Worm (Caenorhabditis elegans) whole organism, L1 larva: ENCODE measurements around the gene Y73B6BL.37.

ENCODE experiments used
- C16A3.4 ChIP-seq: fragments of 150-350 bp; optimal IDR thresholded peaks from 2 replicates; lab custom pipeline; 2014; ENCODE audit warnings: missing biosample characterization, missing genetic modification characterization
- C34B4.2 ChIP-seq: sonication (generic microtip); optimal IDR thresholded peaks from 2 replicates; lab custom pipeline; 2017; ENCODE audit warnings: mild to moderate bottlenecking, missing genetic modification characterization, missing compliant biosample characterization
- Y116A8C.19 ChIP-seq: sonication (generic microtip); optimal IDR thresholded peaks from 2 replicates; lab custom pipeline; 2016; ENCODE audit warnings: missing compliant biosample characterization, missing genetic modification characterization, borderline replicate concordance
- alr-1 ChIP-seq: fragments of 200-800 bp; sonication (Bioruptor generic); optimal IDR thresholded peaks from 2 replicates; lab custom pipeline; 2018; ENCODE audit warnings: borderline replicate concordance, mild to moderate bottlenecking, missing genetic modification characterization, missing compliant biosample characterization
- ceh-8 ChIP-seq: fragments of 200-800 bp; sonication (Bioruptor generic); optimal IDR thresholded peaks from 2 replicates; lab custom pipeline; 2018; ENCODE audit warnings: mild to moderate bottlenecking, missing genetic modification characterization, moderate library complexity, missing compliant biosample characterization
- ceh-82 ChIP-seq, 3 experiments: fragments of 150-350 bp in 1 of 3; sonication (generic microtip) in 2 of 3; optimal IDR thresholded peaks; 2 replicates each; lab custom pipeline; 2014 to 2017; ENCODE audit warnings: missing biosample characterization in 3 of 3, missing genetic modification characterization in 3 of 3
- ceh-88 ChIP-seq: fragments of 200-800 bp; sonication (Bioruptor generic); IDR thresholded peaks from 2 replicates; pipeline ENCODE4 v1.3.6; 2022; ENCODE audit warnings: missing genetic modification characterization, missing compliant biosample characterization
- ceh-90 ChIP-seq: sonication (generic microtip); optimal IDR thresholded peaks from 2 replicates; lab custom pipeline; 2016; ENCODE audit warnings: missing genetic modification characterization, missing compliant biosample characterization
- ces-1 ChIP-seq: fragments of 150-350 bp; optimal IDR thresholded peaks from 2 replicates; lab custom pipeline; 2014; ENCODE audit warnings: missing biosample characterization, missing genetic modification reagents, missing genetic modification characterization
- dpl-1 ChIP-seq, 3 experiments: fragments of 150-350 bp in 2 of 3; sonication (generic microtip) in 1 of 3; optimal IDR thresholded peaks; 2 replicates each; lab custom pipeline; 2014 to 2017; ENCODE audit warnings: missing biosample characterization in 3 of 3, missing genetic modification characterization in 3 of 3, missing genetic modification reagents in 3 of 3
- dsc-1 ChIP-seq: sonication (generic microtip); optimal IDR thresholded peaks from 2 replicates; lab custom pipeline; 2016; ENCODE audit warnings: mild to moderate bottlenecking, missing genetic modification characterization, missing compliant biosample characterization
- efl-3 ChIP-seq: fragments of 200-800 bp; sonication (Bioruptor generic); optimal IDR thresholded peaks from 2 replicates; lab custom pipeline; 2018; ENCODE audit warnings: mild to moderate bottlenecking, missing genetic modification characterization, missing compliant biosample characterization
- egl-13 ChIP-seq: sonication (generic microtip); optimal IDR thresholded peaks from 2 replicates; lab custom pipeline; 2016; ENCODE audit warnings: missing genotype, missing genetic modification reagents, missing genetic modification characterization, missing compliant biosample characterization
- egl-27 ChIP-seq, 2 experiments: fragments of 150-350 bp in 1 of 2; sonication (generic microtip); optimal IDR thresholded peaks; 3 replicates each; lab custom pipeline; 2017 to 2018; ENCODE audit warnings: missing biosample characterization in 2 of 2, missing genetic modification characterization in 2 of 2, missing genetic modification reagents in 2 of 2
- elt-3 ChIP-seq, 6 experiments: fragments of 150-350 bp in 1 of 6; sonication (generic microtip); optimal IDR thresholded peaks; 2 replicates each; lab custom pipeline; 2017 to 2018; ENCODE audit warnings: missing biosample characterization in 6 of 6, missing genetic modification characterization in 6 of 6, inconsistent platforms in 1 of 6
- fkh-8 ChIP-seq: sonication (generic microtip); optimal IDR thresholded peaks from 2 replicates; lab custom pipeline; 2016; ENCODE audit warnings: mild to moderate bottlenecking, missing genetic modification characterization, missing compliant biosample characterization
- fos-1 ChIP-seq: fragments of 150-350 bp; optimal IDR thresholded peaks from 2 replicates; lab custom pipeline; 2014; ENCODE audit warnings: missing biosample characterization, missing genetic modification characterization
- grh-1 ChIP-seq: fragments of 200-800 bp; sonication (Bioruptor generic); IDR thresholded peaks from 2 replicates; pipeline ENCODE4 v1.3.6; 2022; ENCODE audit warnings: missing genetic modification reagents, missing genetic modification characterization, missing compliant biosample characterization
- hlh-17 ChIP-seq: fragments of 200-800 bp; sonication (Bioruptor generic); optimal IDR thresholded peaks from 2 replicates; lab custom pipeline; 2018; ENCODE audit warnings: missing genetic modification characterization, mild to moderate bottlenecking, missing compliant biosample characterization, moderate library complexity, borderline replicate concordance
- hlh-4 ChIP-seq: sonication (generic microtip); optimal IDR thresholded peaks from 2 replicates; lab custom pipeline; 2016; ENCODE audit warnings: mild to moderate bottlenecking, missing genetic modification characterization, missing compliant biosample characterization
- hpl-2 ChIP-seq: fragments of 150-350 bp; optimal IDR thresholded peaks from 2 replicates; lab custom pipeline; 2014; ENCODE audit warnings: missing biosample characterization, missing genetic modification reagents, missing genetic modification characterization
- irx-1 ChIP-seq: sonication (generic microtip); optimal IDR thresholded peaks from 2 replicates; lab custom pipeline; 2016; ENCODE audit warnings: missing genetic modification characterization, missing compliant biosample characterization
- jun-1 ChIP-seq: fragments of 150-350 bp; optimal IDR thresholded peaks from 2 replicates; lab custom pipeline; 2014; ENCODE audit warnings: missing biosample characterization, missing genetic modification reagents, missing genetic modification characterization
- lin-14 ChIP-seq: fragments of 200-800 bp; sonication (Bioruptor generic); optimal IDR thresholded peaks from 2 replicates; lab custom pipeline; 2018; ENCODE audit warnings: mild to moderate bottlenecking, missing genetic modification characterization, moderate library complexity, missing compliant biosample characterization
- lin-15B ChIP-seq: fragments of 150-350 bp; sonication (generic microtip); optimal IDR thresholded peaks from 3 replicates; lab custom pipeline; 2014; ENCODE audit warnings: missing biosample characterization, missing genetic modification characterization
- lin-35 ChIP-seq, 2 experiments: fragments of 150-350 bp; optimal IDR thresholded peaks; 2 replicates each; lab custom pipeline; 2014; ENCODE audit warnings: missing biosample characterization in 2 of 2, missing genetic modification characterization in 2 of 2, missing genetic modification reagents in 2 of 2
- lir-3 ChIP-seq: sonication (generic microtip); optimal IDR thresholded peaks from 2 replicates; lab custom pipeline; 2016; ENCODE audit warnings: mild to moderate bottlenecking, missing genetic modification characterization, moderate library complexity, missing compliant biosample characterization; ENCODE audit not compliant: poor library complexity
- lsy-2 ChIP-seq, 2 experiments: fragments of 150-350 bp; optimal IDR thresholded peaks; 2 replicates each; lab custom pipeline; 2014; ENCODE audit warnings: missing biosample characterization in 2 of 2, missing genetic modification characterization in 2 of 2
- mab-9 ChIP-seq: fragments of 200-800 bp; sonication (Bioruptor generic); IDR thresholded peaks from 2 replicates; pipeline ENCODE4 v1.3.6; 2022; ENCODE audit warnings: missing genetic modification reagents, missing genetic modification characterization, missing compliant biosample characterization
- mep-1 ChIP-seq: fragments of 150-350 bp; optimal IDR thresholded peaks from 2 replicates; lab custom pipeline; 2014; ENCODE audit warnings: missing biosample characterization, missing genetic modification characterization
- nhr-20 ChIP-seq: sonication (generic microtip); optimal IDR thresholded peaks from 2 replicates; lab custom pipeline; 2016; ENCODE audit warnings: mild to moderate bottlenecking, missing genetic modification characterization, missing compliant biosample characterization
- nhr-71 ChIP-seq: sonication (generic microtip); optimal IDR thresholded peaks from 2 replicates; lab custom pipeline; 2016; ENCODE audit warnings: mild to moderate bottlenecking, missing genetic modification characterization, moderate library complexity, missing compliant biosample characterization
- nhr-76 ChIP-seq: sonication (generic microtip); optimal IDR thresholded peaks from 2 replicates; lab custom pipeline; 2017; ENCODE audit warnings: missing biosample characterization, missing genetic modification characterization
- nhr-84 ChIP-seq: sonication (generic microtip); optimal IDR thresholded peaks from 2 replicates; lab custom pipeline; 2017; ENCODE audit warnings: missing biosample characterization, missing genetic modification characterization
- pag-3 ChIP-seq: sonication (generic microtip); optimal IDR thresholded peaks from 2 replicates; lab custom pipeline; 2017; ENCODE audit warnings: missing genetic modification characterization, mild to moderate bottlenecking, missing compliant biosample characterization, antibody characterized with exemption, borderline replicate concordance; ENCODE audit not compliant: insufficient read depth
- pax-3 ChIP-seq: fragments of 200-800 bp; sonication (Bioruptor generic); optimal IDR thresholded peaks from 2 replicates; lab custom pipeline; 2018; ENCODE audit warnings: mild to moderate bottlenecking, missing genetic modification characterization, moderate library complexity, missing compliant biosample characterization
- skn-1 ChIP-seq: fragments of 150-350 bp; optimal IDR thresholded peaks from 2 replicates; lab custom pipeline; 2014; ENCODE audit warnings: missing biosample characterization, missing genetic modification characterization
- snpc-4 ChIP-seq: fragments of 150-350 bp; optimal IDR thresholded peaks from 2 replicates; lab custom pipeline; 2014; ENCODE audit warnings: missing biosample characterization, missing genetic modification characterization
- sptf-1 ChIP-seq: fragments of 150-350 bp; optimal IDR thresholded peaks from 2 replicates; lab custom pipeline; 2014; ENCODE audit warnings: missing biosample characterization, missing genetic modification characterization
- sup-37 ChIP-seq: fragments of 200-800 bp; sonication (Bioruptor generic); optimal IDR thresholded peaks from 2 replicates; lab custom pipeline; 2018; ENCODE audit warnings: mild to moderate bottlenecking, missing genetic modification characterization, missing compliant biosample characterization
- tbx-2 ChIP-seq: sonication (generic microtip); optimal IDR thresholded peaks from 2 replicates; lab custom pipeline; 2016; ENCODE audit warnings: missing genetic modification characterization, missing compliant biosample characterization
- unc-130 ChIP-seq: fragments of 150-350 bp; optimal IDR thresholded peaks from 2 replicates; lab custom pipeline; 2017; ENCODE audit warnings: missing biosample characterization, missing genetic modification characterization, inconsistent platforms
- unc-62 ChIP-seq: fragments of 150-350 bp; optimal IDR thresholded peaks from 2 replicates; lab custom pipeline; 2014; ENCODE audit warnings: missing biosample characterization, missing genetic modification reagents, missing genetic modification characterization
- unc-86 ChIP-seq: sonication (generic microtip); optimal IDR thresholded peaks from 2 replicates; lab custom pipeline; 2016; ENCODE audit warnings: missing genetic modification characterization, missing compliant biosample characterization
- vab-15 ChIP-seq: sonication (generic microtip); optimal IDR thresholded peaks from 2 replicates; lab custom pipeline; 2017; ENCODE audit warnings: missing genotype, mild to moderate bottlenecking, missing genetic modification characterization, missing compliant biosample characterization
- xbp-1 ChIP-seq: sonication (generic microtip); optimal IDR thresholded peaks from 2 replicates; lab custom pipeline; 2016; ENCODE audit warnings: missing genetic modification characterization, missing compliant biosample characterization
- zag-1 ChIP-seq: fragments of 150-350 bp; optimal IDR thresholded peaks from 2 replicates; lab custom pipeline; 2014; ENCODE audit warnings: missing biosample characterization, missing genetic modification characterization
- zip-4 ChIP-seq: fragments of 200-800 bp; sonication (Bioruptor generic); optimal IDR thresholded peaks from 2 replicates; lab custom pipeline; 2018; ENCODE audit warnings: mild to moderate bottlenecking, missing genetic modification characterization, moderate library complexity, missing compliant biosample characterization
- ztf-4 ChIP-seq: fragments of 150-350 bp; optimal IDR thresholded peaks from 2 replicates; lab custom pipeline; 2014; ENCODE audit warnings: missing biosample characterization, missing genetic modification characterization

Gene Y73B6BL.37

DNA sequence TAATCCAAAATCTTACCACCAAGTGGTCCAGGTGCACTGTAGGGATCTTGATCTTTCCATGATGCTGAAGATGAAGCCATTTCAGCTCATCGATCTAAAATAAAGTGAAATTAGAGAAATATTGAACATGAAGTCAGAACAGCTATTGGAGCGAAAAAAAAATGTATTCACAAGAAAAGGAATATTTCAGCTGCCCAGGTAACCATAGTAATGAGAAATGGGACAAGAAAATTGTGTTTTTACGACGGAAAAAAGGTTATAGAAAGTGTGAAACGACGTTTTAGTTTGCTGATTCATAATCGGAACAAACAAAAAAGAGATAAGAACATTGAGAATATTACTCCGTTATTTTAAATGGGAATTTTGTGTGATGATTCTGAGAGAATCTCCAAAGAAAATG is 14.0 kb upstream of the Y73B6BL.37 start, which contains the start of gene Y73B6BL.27:
Y73B6BL.27 (minus strand) TSS at position 101 of the 400 bp plus-strand sequence.
- TF ChIP-seq sptf-1: no peak
- TF ChIP-seq nhr-84 (tag; lab: Kevin White, UChicago): no peak
- TF ChIP-seq ces-1: no peak
- TF ChIP-seq tbx-2 (tag; lab: Kevin White, UChicago): no peak
- TF ChIP-seq nhr-20 (tag; lab: Kevin White, UChicago): no peak
- TF ChIP-seq ztf-4: no peak
- TF ChIP-seq ceh-82 (tag; optimal IDR thresholded peaks at IDR 0.05; lab: Kevin White, UChicago): no peak
- no peak for TF ChIP-seq hlh-17 (GFP tag; lab: Kevin White, UChicago)
- TF ChIP-seq unc-86 (tag; lab: Kevin White, UChicago): no peak
- TF ChIP-seq efl-3: no peak
- TF ChIP-seq lin-15B (tag; lab: Kevin White, UChicago): no peak
- TF ChIP-seq C16A3.4 (tag; lab: Kevin White, UChicago): no peak
- TF ChIP-seq lsy-2 (tag; optimal IDR thresholded peaks at IDR 0.05; lab: Kevin White, UChicago): no peak
- TF ChIP-seq vab-15 (tag; lab: Kevin White, UChicago): no peak

DNA sequence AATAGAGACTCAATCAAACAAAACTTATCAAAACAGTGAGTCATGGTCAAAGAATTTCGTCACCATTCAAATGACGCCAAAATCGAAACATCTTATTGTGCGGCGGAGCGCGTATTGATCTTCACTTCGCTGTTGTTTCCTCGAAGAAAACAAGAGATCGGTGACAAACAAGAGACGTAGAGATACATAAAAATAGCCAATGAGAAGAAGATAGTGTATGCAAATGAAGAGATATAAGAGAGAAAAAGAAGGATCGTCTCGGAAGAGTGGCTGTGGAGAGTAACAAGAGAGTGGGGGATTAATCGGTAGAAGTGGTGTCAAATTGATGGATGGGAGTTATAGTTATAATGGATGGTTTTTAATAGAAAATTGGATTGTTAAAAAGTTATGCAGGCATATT is 12.4 kb upstream of the Y73B6BL.37 start:
- TF ChIP-seq ceh-82 (tag; optimal IDR thresholded peaks at IDR 0.05; lab: Kevin White, UChicago) (peak in 2 of 3 experiments; percentile 31 to 43), skn-1 (peak; percentile 22), ceh-8 (GFP tag; lab: Kevin White, UChicago) (no peak), fos-1 (tag; lab: Kevin White, UChicago) (peak; percentile 42), mep-1 (tag; lab: Kevin White, UChicago) (peak; percentile 85), lin-35 (GFP tag; optimal IDR thresholded peaks at IDR 0.05; lab: Kevin White, UChicago) (peak; percentile 21 to 52), sptf-1 (no peak), lin-15B (tag; lab: Kevin White, UChicago) (peak; percentile 45), fkh-8 (tag; lab: Kevin White, UChicago) (peak; percentile 3), lsy-2 (tag; optimal IDR thresholded peaks at IDR 0.05; lab: Kevin White, UChicago) (peak; percentile 54 to 76), ceh-88 (GFP tag; lab: Robert Waterston, UW) (no peak), sup-37 (GFP tag; lab: Kevin White, UChicago) (no peak), pax-3 (tag; lab: Kevin White, UChicago) (no peak), dpl-1 (GFP tag; optimal IDR thresholded peaks at IDR 0.05; lab: Kevin White, UChicago) (peak; percentile 22 to 50 (median 27)), zag-1 (tag; lab: Kevin White, UChicago) (no peak), unc-130 (tag; lab: Kevin White, UChicago) (no peak), elt-3 (tag; optimal IDR thresholded peaks at IDR 0.05; lab: Kevin White, UChicago) (no peak), irx-1 (tag; lab: Kevin White, UChicago) (peak; percentile 47), vab-15 (tag; lab: Kevin White, UChicago) (no peak), mab-9 (GFP tag; lab: Robert Waterston, UW) (no peak), snpc-4 (peak; percentile 30), xbp-1 (tag; lab: Kevin White, UChicago) (peak; percentile 2), pag-3 (tag; lab: Kevin White, UChicago) (no peak), hpl-2 (GFP tag; lab: Kevin White, UChicago) (no peak), lin-14 (peak; percentile 88), Y116A8C.19 (tag; lab: Kevin White, UChicago) (no peak), lir-3 (tag; lab: Kevin White, UChicago) (peak; percentile 32), ceh-90 (tag; lab: Kevin White, UChicago) (no peak), egl-13 (no peak), nhr-20 (tag; lab: Kevin White, UChicago) (peak; percentile 43), egl-27 (tag; optimal IDR thresholded peaks at IDR 0.05; lab: Kevin White, UChicago) (no peak), unc-62 (no peak), efl-3 (no peak), grh-1 (GFP tag; lab: Robert Waterston, UW) (no peak), nhr-71 (tag; lab: Kevin White, UChicago) (peak; percentile 63), nhr-76 (no peak), alr-1 (tag; lab: Kevin White, UChicago) (no peak), jun-1 (tag; lab: Kevin White, UChicago) (peak; percentile 31), dsc-1 (tag; lab: Kevin White, UChicago) (peak; percentile 24), C34B4.2 (no peak), zip-4 (GFP tag; lab: Kevin White, UChicago) (no peak), hlh-4 (tag; lab: Kevin White, UChicago) (no peak)
